Worm (Caenorhabditis elegans) whole organism, early embryonic: ENCODE measurements around the gene madf-4.

Experiments
- B0310.2 ChIP-seq: sonication (generic microtip); optimal IDR thresholded peaks from 2 replicates; lab custom pipeline; 2016; ENCODE audit warnings: mild to moderate bottlenecking, missing genetic modification characterization, missing compliant biosample characterization
- F13C5.2 ChIP-seq: sonication (generic microtip); optimal IDR thresholded peaks from 2 replicates; lab custom pipeline; 2017; ENCODE audit warnings: mild to moderate bottlenecking, missing genetic modification characterization, inconsistent platforms, missing compliant biosample characterization
- aly-1 ChIP-seq: sonication (generic microtip); optimal IDR thresholded peaks from 2 replicates; lab custom pipeline; 2016; ENCODE audit warnings: missing genetic modification characterization, missing compliant biosample characterization
- ama-1 ChIP-seq: fragments of 150-350 bp; optimal IDR thresholded peaks from 2 replicates; lab custom pipeline; 2014
- ceh-13 ChIP-seq: fragments of 200-800 bp; sonication (Bioruptor generic); optimal IDR thresholded peaks from 2 replicates; lab custom pipeline; 2018; ENCODE audit warnings: mild to moderate bottlenecking, missing genetic modification characterization, missing compliant biosample characterization
- ceh-36 ChIP-seq: sonication (generic microtip); optimal IDR thresholded peaks from 2 replicates; lab custom pipeline; 2016; ENCODE audit warnings: missing genetic modification characterization, inconsistent platforms, missing compliant biosample characterization
- ets-7 ChIP-seq: sonication (generic microtip); optimal IDR thresholded peaks from 2 replicates; lab custom pipeline; 2016; ENCODE audit warnings: missing genotype, missing genetic modification characterization, missing compliant biosample characterization
- flt-1 ChIP-seq: fragments of 200-800 bp; sonication (Bioruptor generic); IDR thresholded peaks from 2 replicates; pipeline ENCODE4 v1.3.6; 2022; ENCODE audit warnings: missing genetic modification characterization, missing compliant biosample characterization
- hmbx-1 ChIP-seq: sonication (generic microtip); optimal IDR thresholded peaks from 2 replicates; lab custom pipeline; 2016; ENCODE audit warnings: mild to moderate bottlenecking, missing genetic modification characterization, missing compliant biosample characterization
- hmg-4 ChIP-seq: fragments of 200-800 bp; sonication (Bioruptor generic); optimal IDR thresholded peaks from 2 replicates; lab custom pipeline; 2018; ENCODE audit warnings: mild to moderate bottlenecking, missing genetic modification characterization, missing compliant biosample characterization
- pes-1 ChIP-seq: fragments of 200-800 bp; sonication (Bioruptor generic); IDR thresholded peaks from 2 replicates; pipeline ENCODE4 v1.3.6; 2022; ENCODE audit warnings: missing genetic modification reagents, missing genetic modification characterization, missing compliant biosample characterization
- scrt-1 ChIP-seq: fragments of 200-800 bp; sonication (Bioruptor generic); IDR thresholded peaks from 2 replicates; pipeline ENCODE4 v1.3.6; 2022; ENCODE audit warnings: missing genetic modification characterization, missing compliant biosample characterization
- sea-1 ChIP-seq: fragments of 200-800 bp; sonication (Bioruptor generic); conservative IDR thresholded peaks from 2 replicates; pipeline ENCODE4 v1.3.6; 2022; ENCODE audit warnings: missing genetic modification characterization, missing compliant biosample characterization
- tbx-11 ChIP-seq: fragments of 200-800 bp; sonication (Bioruptor generic); IDR thresholded peaks from 2 replicates; pipeline ENCODE4 v1.3.6; 2022; ENCODE audit warnings: missing genetic modification characterization, missing compliant biosample characterization
- tbx-37 ChIP-seq: fragments of 200-800 bp; sonication (Bioruptor generic); conservative IDR thresholded peaks from 2 replicates; pipeline ENCODE4 v1.3.6; 2022; ENCODE audit warnings: missing genetic modification reagents, missing genetic modification characterization, missing compliant biosample characterization
- tra-4 ChIP-seq: sonication (generic microtip); optimal IDR thresholded peaks from 2 replicates; lab custom pipeline; 2017; ENCODE audit warnings: missing genetic modification characterization, missing compliant biosample characterization

madf-4 gene

ce11 chrV:9915021-9915420, 47.3 kb downstream of the madf-4 start, which contains the start of gene mec-9:
mec-9 (minus strand) TSS chrV:9915121.
- TF ChIP-seq tra-4 (tag; lab: Kevin White, UChicago) (no peak), F13C5.2 (tag; lab: Kevin White, UChicago) (no peak), B0310.2 (no peak), flt-1 (GFP tag; lab: Robert Waterston, UW) (no peak), aly-1 (no peak), hmbx-1 (no peak), ceh-36 (tag; lab: Kevin White, UChicago) (no peak), ceh-13 (GFP tag; lab: Kevin White, UChicago) (no peak), ama-1 (lab: Kevin White, UChicago) (no peak), hmg-4 (no peak)

- TF ChIP-seq hmbx-1, result no peak
- no peak for TF ChIP-seq tra-4 (tag; lab: Kevin White, UChicago)
- no peak for TF ChIP-seq F13C5.2 (tag; lab: Kevin White, UChicago)
- no peak for TF ChIP-seq ceh-13 (GFP tag; lab: Kevin White, UChicago)
- no peak for TF ChIP-seq scrt-1 (GFP tag; lab: Robert Waterston, UW)
- TF ChIP-seq tbx-37, result no peak
- no peak for TF ChIP-seq ama-1 (lab: Kevin White, UChicago)
- no peak for TF ChIP-seq aly-1
- no peak for TF ChIP-seq sea-1
- TF ChIP-seq tbx-11 (GFP tag; lab: Robert Waterston, UW), result no peak
- no peak for TF ChIP-seq hmg-4
- no peak for TF ChIP-seq flt-1 (GFP tag; lab: Robert Waterston, UW)
- TF ChIP-seq ets-7, result no peak
- no peak for TF ChIP-seq B0310.2
Measured at ce11 chrV:9913863-9914262, 48.4 kb downstream of the madf-4 start, which contains the start of gene fipr-10. fipr-10 (plus strand) TSS chrV:9914163.

DNA sequence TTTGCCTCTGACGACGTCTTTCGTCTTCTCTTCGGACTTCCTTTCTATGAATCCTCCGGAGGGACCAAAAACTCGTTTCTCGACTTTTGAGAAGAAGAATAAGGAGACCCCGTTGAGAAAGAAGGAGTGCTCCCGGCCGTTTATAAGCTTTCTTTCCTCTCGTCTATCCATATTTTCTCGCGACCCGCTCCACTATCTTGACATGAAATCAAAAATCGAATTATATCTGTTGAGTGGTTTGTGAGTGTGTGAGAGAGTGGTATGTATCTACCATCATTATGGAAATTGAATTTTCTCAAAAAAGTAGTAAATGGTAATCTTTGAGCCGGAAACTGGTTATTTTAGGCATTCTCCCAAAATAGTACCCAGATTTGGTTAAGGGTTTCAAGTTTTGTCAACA, 51.1 kb downstream of the madf-4 start:
- no peak for TF ChIP-seq hmbx-1
- no peak for TF ChIP-seq pes-1 (GFP tag; lab: Robert Waterston, UW)
- no peak for TF ChIP-seq ets-7
- TF ChIP-seq B0310.2, result no peak
- TF ChIP-seq flt-1 (GFP tag; lab: Robert Waterston, UW), result no peak
- TF ChIP-seq hmg-4, result no peak
- TF ChIP-seq ceh-36 (tag; lab: Kevin White, UChicago), result no peak
- no peak for TF ChIP-seq aly-1
- no peak for TF ChIP-seq tbx-11 (GFP tag; lab: Robert Waterston, UW)
- TF ChIP-seq scrt-1 (GFP tag; lab: Robert Waterston, UW), result no peak
